Fruit fly (Drosophila melanogaster) whole organism: Measurements from ENCODE around the gene CREG.

ENCODE experiments used
- Dll ChIP-seq: fragments of >200 bp; optimal IDR thresholded peaks from 2 replicates; lab custom pipeline; 2017
- usp ChIP-seq: fragments of >200 bp; optimal IDR thresholded peaks from 2 replicates; lab custom pipeline; 2017; ENCODE audit warnings: missing biosample characterization, missing genetic modification characterization, mixed read lengths

DNA sequence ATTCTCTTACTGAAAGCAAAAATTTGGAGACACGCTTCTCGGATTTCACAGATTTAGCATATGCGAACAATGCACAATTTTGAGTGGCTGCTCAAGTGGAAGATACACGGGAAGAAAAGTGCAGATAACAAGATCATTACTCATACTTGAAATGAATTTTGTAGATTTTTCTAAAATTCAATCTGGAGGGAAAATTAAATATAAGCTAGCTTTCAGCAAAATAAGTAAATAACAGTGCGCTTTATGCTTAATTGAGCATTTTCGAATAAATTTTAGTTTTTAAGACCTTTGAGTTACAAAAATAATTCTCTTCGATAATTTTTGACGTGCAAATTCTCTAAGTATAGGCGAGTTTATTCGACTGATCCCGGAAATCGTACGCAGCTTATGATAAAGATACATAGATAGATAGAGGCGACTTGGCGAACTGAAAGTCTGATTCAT, 6.3 kb upstream of the CREG start:
- no peak for TF ChIP-seq usp (GFP tag; lab: Kevin White, UChicago)
- no peak for TF ChIP-seq Dll (lab: Kevin White, UChicago)
